Worm (Caenorhabditis elegans) whole organism, mixed stage, embryonic: ENCODE data around the gene Y82E9BL.3.

Experiments used
- bed-3 ChIP-seq: fragments of 200-800 bp; sonication (Bioruptor generic); optimal IDR thresholded peaks from 3 replicates; lab custom pipeline; 2018; ENCODE audit warnings: mild to moderate bottlenecking, missing genetic modification characterization, moderate library complexity, missing compliant biosample characterization
- ceh-43 ChIP-seq: fragments of 200-800 bp; sonication (Bioruptor generic); optimal IDR thresholded peaks from 2 replicates; lab custom pipeline; 2018; ENCODE audit warnings: mild to moderate bottlenecking, missing genetic modification characterization, moderate library complexity, missing compliant biosample characterization
- ces-1 ChIP-seq: fragments of 150-350 bp; optimal IDR thresholded peaks from 2 replicates; lab custom pipeline; 2014; ENCODE audit warnings: missing biosample characterization, missing genetic modification reagents, missing genetic modification characterization
- elt-3 ChIP-seq: fragments of 150-350 bp; optimal IDR thresholded peaks from 2 replicates; lab custom pipeline; 2014; ENCODE audit warnings: missing biosample characterization, missing genetic modification characterization
- lsy-2 ChIP-seq: fragments of 150-350 bp; optimal IDR thresholded peaks from 2 replicates; lab custom pipeline; 2014; ENCODE audit warnings: missing biosample characterization, missing genetic modification characterization
- mab-5 ChIP-seq: fragments of 150-350 bp; optimal IDR thresholded peaks from 2 replicates; lab custom pipeline; 2014; ENCODE audit warnings: missing biosample characterization, missing genetic modification characterization
- mep-1 ChIP-seq: fragments of 150-350 bp; optimal IDR thresholded peaks from 2 replicates; lab custom pipeline; 2017; ENCODE audit warnings: missing biosample characterization, missing genetic modification reagents, missing genetic modification characterization, inconsistent platforms
- mls-2 ChIP-seq: sonication (generic microtip); optimal IDR thresholded peaks from 2 replicates; lab custom pipeline; 2016; ENCODE audit warnings: mild to moderate bottlenecking, missing genetic modification characterization, moderate library complexity, missing compliant biosample characterization
- nhr-12 ChIP-seq: fragments of 150-350 bp; optimal IDR thresholded peaks from 2 replicates; lab custom pipeline; 2014; ENCODE audit warnings: missing biosample characterization, missing genetic modification characterization
- nhr-28 ChIP-seq: fragments of 150-350 bp; optimal IDR thresholded peaks from 2 replicates; lab custom pipeline; 2014; ENCODE audit warnings: missing biosample characterization, missing genetic modification characterization
- snpc-4 ChIP-seq: fragments of 150-350 bp; optimal IDR thresholded peaks from 2 replicates; lab custom pipeline; 2014; ENCODE audit warnings: missing biosample characterization, missing genetic modification characterization
- tbx-8 ChIP-seq: fragments of 200-800 bp; sonication (Bioruptor generic); optimal IDR thresholded peaks from 2 replicates; lab custom pipeline; 2018; ENCODE audit warnings: mild to moderate bottlenecking, missing genetic modification characterization, moderate library complexity, missing compliant biosample characterization

ce11 chrIII:1383483-1383882 is 32.8 kb upstream of the Y82E9BL.3 start:
- TF ChIP-seq ces-1 (no peak), lsy-2 (tag; lab: Kevin White, UChicago) (no peak), elt-3 (tag; lab: Kevin White, UChicago) (no peak), nhr-28 (tag; lab: Kevin White, UChicago) (no peak), tbx-8 (GFP tag; lab: Kevin White, UChicago) (no peak), nhr-12 (tag; lab: Kevin White, UChicago) (no peak), mab-5 (no peak), snpc-4 (tag; lab: Kevin White, UChicago) (no peak), mep-1 (tag; lab: Kevin White, UChicago) (no peak), bed-3 (no peak), mls-2 (tag; lab: Kevin White, UChicago) (no peak), ceh-43 (GFP tag; lab: Kevin White, UChicago) (no peak)
